Worm (Caenorhabditis elegans): Measurements from ENCODE around the gene mfsd-13.2.

Gene mfsd-13.2

ce11 chrII:7146240-7146639, 19.4 kb downstream of the mfsd-13.2 start:
- TF ChIP-seq C38D4.7 (GFP tag; optimal IDR thresholded peaks at IDR 0.05) (no peak), rnt-1 (tag; optimal IDR thresholded peaks at IDR 0.05) (no peak), sox-4 (tag; optimal IDR thresholded peaks at IDR 0.05) (no peak), ceh-24 (tag; optimal IDR thresholded peaks at IDR 0.05) (no peak), pqm-1 (tag; optimal IDR thresholded peaks at IDR 0.05) (no peak), fax-1 (tag; optimal IDR thresholded peaks at IDR 0.05) (no peak), K09A11.1 (tag; optimal IDR thresholded peaks at IDR 0.05; ENCODE audit: insufficient read depth) (no peak), syd-9 (tag; optimal IDR thresholded peaks at IDR 0.05) (no peak), ztf-16 (tag; optimal IDR thresholded peaks at IDR 0.05) (no peak), gmeb-2 (tag; optimal IDR thresholded peaks at IDR 0.05) (no peak), hlh-30 (tag; optimal IDR thresholded peaks at IDR 0.05; ENCODE audit: insufficient read depth) (no peak), ceh-14 (tag; optimal IDR thresholded peaks at IDR 0.05) (no peak), che-1 (tag; optimal IDR thresholded peaks at IDR 0.05) (no peak)

- TF ChIP-seq ztf-16 (tag; optimal IDR thresholded peaks at IDR 0.05) (no peak), pha-4 (tag; optimal IDR thresholded peaks at IDR 0.05) (no peak), nfya-1 (tag; optimal IDR thresholded peaks at IDR 0.05) (no peak), nhr-11 (tag; optimal IDR thresholded peaks at IDR 0.05) (no peak), lin-11 (tag; optimal IDR thresholded peaks at IDR 0.05) (no peak), hlh-13 (GFP tag; optimal IDR thresholded peaks at IDR 0.05) (no peak), pat-9 (tag; optimal IDR thresholded peaks at IDR 0.05) (no peak), elt-2 (tag; optimal IDR thresholded peaks at IDR 0.05) (no peak), ceh-30 (tag; optimal IDR thresholded peaks at IDR 0.05) (no peak), tbx-7 (tag; optimal IDR thresholded peaks at IDR 0.05) (no peak), nhr-232 (tag; optimal IDR thresholded peaks at IDR 0.05) (no peak), T23F11.4 (GFP tag; optimal IDR thresholded peaks at IDR 0.05) (no peak), pqm-1 (tag; optimal IDR thresholded peaks at IDR 0.05) (no peak)
Observed at ce11 chrII:7144307-7144706, 21.3 kb downstream of the mfsd-13.2 start, which contains the start of gene npr-31. TSS of gene npr-31 (plus strand) at chrII:7144607.

DNA sequence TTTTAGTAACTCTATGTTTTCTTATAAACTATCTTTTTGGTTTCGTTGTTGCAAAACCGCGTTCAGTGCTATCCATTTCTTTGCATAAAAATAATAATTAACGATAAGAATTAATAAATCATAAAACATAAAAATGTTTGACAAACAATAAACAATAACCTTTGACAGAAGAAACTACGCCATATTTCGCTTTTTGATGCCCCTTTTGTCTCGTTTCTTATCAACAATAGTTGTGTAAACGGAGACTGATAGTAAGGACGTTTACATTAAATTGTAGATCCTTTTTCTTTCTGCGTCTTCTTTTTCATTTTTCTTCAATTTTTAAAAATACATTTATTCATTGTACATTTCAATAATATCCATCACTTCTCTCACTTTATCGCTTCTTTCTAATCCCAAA, 26.6 kb downstream of the mfsd-13.2 start:
- TF ChIP-seq elt-2 (tag; optimal IDR thresholded peaks at IDR 0.05) (peak; percentile 74), fkh-6 (tag; optimal IDR thresholded peaks at IDR 0.05) (no peak), pax-1 (tag; optimal IDR thresholded peaks at IDR 0.05) (no peak), ceh-30 (tag; optimal IDR thresholded peaks at IDR 0.05) (no peak)

ce11 chrII:7131871-7132693, 33.6 kb downstream of the mfsd-13.2 start, which contains the start of the genes T07F8.4 and gld-3:
TSS of gene T07F8.4 (minus strand) at chrII:7132032.
TSS of gene gld-3 (plus strand) at chrII:7132643.
- TF ChIP-seq syd-9 (tag; optimal IDR thresholded peaks at IDR 0.05) (no peak), Y22D7AL.16 (tag; optimal IDR thresholded peaks at IDR 0.05) (no peak), nfya-1 (tag; optimal IDR thresholded peaks at IDR 0.05) (peak; percentile 4), ceh-24 (tag; optimal IDR thresholded peaks at IDR 0.05) (no peak), sox-4 (tag; optimal IDR thresholded peaks at IDR 0.05) (no peak), che-1 (tag; optimal IDR thresholded peaks at IDR 0.05) (no peak), odd-2 (tag; optimal IDR thresholded peaks at IDR 0.05) (no peak)

ce11 chrII:7126457-7126856, 39.2 kb downstream of the mfsd-13.2 start, which contains the start of gene F10E7.1:
TSS of gene F10E7.1 (plus strand) at chrII:7126757.
- TF ChIP-seq K09A11.1 (tag; optimal IDR thresholded peaks at IDR 0.05; ENCODE audit: insufficient read depth): no peak

DNA sequence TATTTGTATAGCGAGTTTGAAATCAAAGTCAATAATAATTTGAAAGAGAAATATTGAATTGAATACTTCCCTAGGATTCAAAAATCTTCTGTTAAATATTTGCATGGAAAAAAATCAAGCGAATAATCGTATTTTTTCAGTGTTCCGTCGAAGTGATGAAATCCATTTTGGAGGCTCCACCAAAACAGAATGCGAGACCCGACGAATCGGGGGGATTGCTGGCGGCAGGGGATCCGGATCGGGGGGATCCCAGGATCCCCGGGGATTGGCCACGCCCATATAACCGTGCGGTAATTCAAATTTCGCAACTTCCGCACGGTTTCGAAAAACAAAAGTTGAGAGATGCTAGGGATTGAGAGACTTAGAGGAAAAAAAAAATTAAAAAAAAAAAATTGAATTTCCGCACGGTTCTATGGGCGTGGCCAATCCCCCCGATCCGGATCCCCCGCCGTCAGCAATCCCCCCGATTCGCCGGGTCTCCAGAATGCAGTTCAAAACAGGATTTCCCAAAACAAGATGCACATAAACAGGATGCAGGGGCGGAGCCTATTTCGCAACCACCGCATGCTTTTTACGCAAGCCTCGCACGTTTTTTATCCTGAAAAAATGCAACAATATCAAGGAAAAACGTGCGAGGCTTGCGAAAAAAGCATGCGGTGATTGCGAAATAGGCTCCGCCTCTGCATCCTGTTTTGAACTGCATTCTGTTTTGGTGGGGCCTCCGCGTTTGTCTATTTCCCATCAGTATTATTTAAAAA, 42.8 kb downstream of the mfsd-13.2 start, which contains the start of gene F10E7.11:
Gene F10E7.11 (minus strand): TSS at position 232 of the 758 bp plus-strand sequence.
- TF ChIP-seq ceh-24 (tag; optimal IDR thresholded peaks at IDR 0.05) (no peak), syd-9 (tag; optimal IDR thresholded peaks at IDR 0.05) (no peak), sdc-2 (tag; optimal IDR thresholded peaks at IDR 0.05) (no peak), ceh-31 (tag; optimal IDR thresholded peaks at IDR 0.05) (peak; percentile 25), ceh-48 (tag; optimal IDR thresholded peaks at IDR 0.05) (no peak), fkh-6 (tag; optimal IDR thresholded peaks at IDR 0.05) (no peak), tbx-2 (tag; optimal IDR thresholded peaks at IDR 0.05) (peak; percentile 59), ceh-34 (tag; optimal IDR thresholded peaks at IDR 0.05) (peak; percentile 16), ceh-45 (GFP tag; IDR thresholded peaks at IDR 0.05) (no peak), zip-5 (tag; optimal IDR thresholded peaks at IDR 0.05) (peak; percentile 29), ceh-19 (GFP tag; optimal IDR thresholded peaks at IDR 0.05) (no peak), ref-2 (tag; optimal IDR thresholded peaks at IDR 0.05) (peak; percentile 23), npax-4 (tag; optimal IDR thresholded peaks at IDR 0.05) (no peak), unc-86 (tag; optimal IDR thresholded peaks at IDR 0.05) (no peak), hlh-13 (GFP tag; optimal IDR thresholded peaks at IDR 0.05) (no peak)

Measured in whole organism, late embryonic.